Worm (Caenorhabditis elegans) whole organism, L2 larva: ENCODE results near the gene sms-1.

Experiments
- C34F6.9 ChIP-seq: fragments of 150-350 bp; optimal IDR thresholded peaks from 2 replicates; lab custom pipeline; 2014; ENCODE audit warnings: missing biosample characterization, missing genetic modification characterization
- F13H6.1 ChIP-seq: sonication (generic microtip); optimal IDR thresholded peaks from 2 replicates; lab custom pipeline; 2016; ENCODE audit warnings: missing genetic modification characterization, missing compliant biosample characterization
- R02D3.7 ChIP-seq: fragments of 150-350 bp; optimal IDR thresholded peaks from 2 replicates; lab custom pipeline; 2014; ENCODE audit warnings: missing biosample characterization, missing genetic modification characterization
- ZK546.5 ChIP-seq: sonication (generic microtip); optimal IDR thresholded peaks from 2 replicates; lab custom pipeline; 2017; ENCODE audit warnings: missing biosample characterization, missing genetic modification characterization
- alr-1 ChIP-seq: fragments of 150-350 bp; optimal IDR thresholded peaks from 2 replicates; lab custom pipeline; 2014; ENCODE audit warnings: missing biosample characterization, missing genetic modification characterization
- aly-2 ChIP-seq: fragments of 150-350 bp; optimal IDR thresholded peaks from 2 replicates; lab custom pipeline; 2014; ENCODE audit warnings: missing biosample characterization, missing genetic modification characterization
- ama-1 ChIP-seq: fragments of 150-350 bp; optimal IDR thresholded peaks from 2 replicates; lab custom pipeline; 2018; ENCODE audit warnings: inconsistent platforms
- blmp-1 ChIP-seq: sonication (generic microtip); optimal IDR thresholded peaks from 2 replicates; lab custom pipeline; 2017; ENCODE audit warnings: missing genetic modification characterization, mild to moderate bottlenecking, missing compliant biosample characterization, antibody characterized with exemption, moderate library complexity; ENCODE audit not compliant: insufficient read depth
- ceh-82 ChIP-seq: fragments of 150-350 bp; optimal IDR thresholded peaks from 2 replicates; lab custom pipeline; 2014; ENCODE audit warnings: missing biosample characterization, missing genetic modification characterization
- dmd-4 ChIP-seq: sonication (generic microtip); optimal IDR thresholded peaks from 2 replicates; lab custom pipeline; 2017; ENCODE audit warnings: missing biosample characterization, missing genetic modification characterization
- egl-27 ChIP-seq: sonication (generic microtip); optimal IDR thresholded peaks from 3 replicates; lab custom pipeline; 2017; ENCODE audit warnings: missing biosample characterization, missing genetic modification reagents, missing genetic modification characterization
- elt-1 ChIP-seq: fragments of 150-350 bp; optimal IDR thresholded peaks from 2 replicates; lab custom pipeline; 2014; ENCODE audit warnings: missing biosample characterization, missing genetic modification characterization
- fos-1 ChIP-seq: fragments of 150-350 bp; optimal IDR thresholded peaks from 2 replicates; lab custom pipeline; 2014; ENCODE audit warnings: missing biosample characterization, missing genetic modification characterization
- gmeb-1 ChIP-seq: fragments of 150-350 bp; optimal IDR thresholded peaks from 2 replicates; lab custom pipeline; 2014; ENCODE audit warnings: missing biosample characterization, missing genetic modification characterization
- lin-13 ChIP-seq: fragments of 150-350 bp; optimal IDR thresholded peaks from 2 replicates; lab custom pipeline; 2014; ENCODE audit warnings: missing biosample characterization, missing genetic modification reagents, missing genetic modification characterization
- lin-39 ChIP-seq: fragments of 150-350 bp; optimal IDR thresholded peaks from 2 replicates; lab custom pipeline; 2014; ENCODE audit warnings: missing biosample characterization, missing genetic modification reagents, missing genetic modification characterization
- lsy-2 ChIP-seq, 2 experiments: fragments of 150-350 bp in 1 of 2; sonication (generic microtip) in 1 of 2; optimal IDR thresholded peaks; 2 replicates each; lab custom pipeline; 2014 to 2017; ENCODE audit warnings: missing biosample characterization in 2 of 2, missing genetic modification characterization in 2 of 2
- mab-5 ChIP-seq: fragments of 150-350 bp; optimal IDR thresholded peaks from 2 replicates; lab custom pipeline; 2014; ENCODE audit warnings: missing biosample characterization, missing genetic modification characterization
- mdl-1 ChIP-seq, 2 experiments: fragments of 150-350 bp in 1 of 2; sonication (generic microtip) in 1 of 2; optimal IDR thresholded peaks; 2 replicates each; lab custom pipeline; 2017; ENCODE audit warnings: missing biosample characterization in 2 of 2, missing genetic modification characterization in 2 of 2
- nhr-10 ChIP-seq: sonication (generic microtip); optimal IDR thresholded peaks from 2 replicates; lab custom pipeline; 2017; ENCODE audit warnings: missing biosample characterization, missing genetic modification characterization
- nhr-129 ChIP-seq: fragments of 150-350 bp; optimal IDR thresholded peaks from 2 replicates; lab custom pipeline; 2014; ENCODE audit warnings: missing biosample characterization, missing genetic modification characterization
- nhr-21 ChIP-seq: fragments of 150-350 bp; optimal IDR thresholded peaks from 2 replicates; lab custom pipeline; 2014; ENCODE audit warnings: missing biosample characterization, missing genetic modification characterization
- nhr-237 ChIP-seq: fragments of 150-350 bp; optimal IDR thresholded peaks from 2 replicates; lab custom pipeline; 2014; ENCODE audit warnings: missing biosample characterization, missing genetic modification characterization
- nhr-25 ChIP-seq: fragments of 150-350 bp; sonication (generic microtip); optimal IDR thresholded peaks from 3 replicates; lab custom pipeline; 2014; ENCODE audit warnings: missing biosample characterization, missing genetic modification characterization
- nhr-6 ChIP-seq: fragments of 150-350 bp; optimal IDR thresholded peaks from 2 replicates; lab custom pipeline; 2014; ENCODE audit warnings: missing biosample characterization, missing genetic modification characterization
- peb-1 ChIP-seq: fragments of 150-350 bp; optimal IDR thresholded peaks from 2 replicates; lab custom pipeline; 2014; ENCODE audit warnings: missing biosample characterization, missing genetic modification characterization
- sem-4 ChIP-seq: fragments of 150-350 bp; optimal IDR thresholded peaks from 2 replicates; lab custom pipeline; 2014; ENCODE audit warnings: missing biosample characterization, missing genetic modification reagents, missing genetic modification characterization
- skn-1 ChIP-seq: sonication (generic microtip); optimal IDR thresholded peaks from 2 replicates; lab custom pipeline; 2017; ENCODE audit warnings: missing biosample characterization, missing genetic modification characterization
- sma-3 ChIP-seq: sonication (generic microtip); optimal IDR thresholded peaks from 2 replicates; lab custom pipeline; 2016; ENCODE audit warnings: missing genetic modification reagents, missing genetic modification characterization, missing compliant biosample characterization
- unc-55 ChIP-seq: fragments of 150-350 bp; sonication (generic microtip); optimal IDR thresholded peaks from 3 replicates; lab custom pipeline; 2014; ENCODE audit warnings: missing biosample characterization, missing genetic modification reagents, missing genetic modification characterization
- zag-1 ChIP-seq: fragments of 150-350 bp; optimal IDR thresholded peaks from 2 replicates; lab custom pipeline; 2014; ENCODE audit warnings: missing biosample characterization, missing genetic modification characterization
- ztf-1 ChIP-seq: fragments of 200-800 bp; sonication (Bioruptor generic); conservative IDR thresholded peaks from 2 replicates; pipeline ENCODE4 v1.3.6; 2022; ENCODE audit warnings: missing genetic modification characterization, missing compliant biosample characterization
- ztf-11 ChIP-seq: sonication (generic microtip); optimal IDR thresholded peaks from 2 replicates; lab custom pipeline; 2017; ENCODE audit warnings: missing biosample characterization, missing genetic modification characterization
- ztf-4 ChIP-seq: fragments of 150-350 bp; optimal IDR thresholded peaks from 2 replicates; lab custom pipeline; 2014; ENCODE audit warnings: missing biosample characterization, missing genetic modification characterization

sms-1 gene

ce11 chrIV:11461335-11461734, 36.6 kb downstream of the sms-1 start:
- TF ChIP-seq nhr-21 (tag; lab: Kevin White, UChicago) (no peak), ztf-11 (tag; lab: Kevin White, UChicago) (no peak), nhr-10 (tag; lab: Kevin White, UChicago) (no peak), fos-1 (tag; lab: Kevin White, UChicago) (no peak), egl-27 (no peak), gmeb-1 (tag; lab: Kevin White, UChicago) (no peak), blmp-1 (no peak), alr-1 (no peak), peb-1 (tag; lab: Kevin White, UChicago) (no peak)

- TF ChIP-seq nhr-6 (tag; lab: Kevin White, UChicago) (no peak), nhr-237 (tag; lab: Kevin White, UChicago) (no peak), aly-2 (tag; lab: Kevin White, UChicago) (no peak), dmd-4 (no peak), lin-13 (GFP tag; lab: Kevin White, UChicago) (no peak), ceh-82 (tag; lab: Kevin White, UChicago) (no peak), peb-1 (tag; lab: Kevin White, UChicago) (no peak), sem-4 (no peak), elt-1 (no peak), R02D3.7 (no peak), mdl-1 (tag; optimal IDR thresholded peaks at IDR 0.05; lab: Kevin White, UChicago) (no peak), skn-1 (tag; lab: Kevin White, UChicago) (no peak), ztf-4 (no peak), nhr-25 (tag; lab: Kevin White, UChicago) (no peak), mab-5 (tag; lab: Kevin White, UChicago) (no peak), C34F6.9 (tag; lab: Kevin White, UChicago) (no peak), alr-1 (no peak)
- TF ChIP-seq, all 48 proteins: peak for 0
Measured at ce11 chrIV:11459684-11460083, 38.3 kb downstream of the sms-1 start, which contains the start of gene npr-3. Gene npr-3, plus strand, starts transcription at chrIV:11459984.

ce11 chrIV:11458700-11459263, 39.2 kb downstream of the sms-1 start:
- TF ChIP-seq ama-1 (lab: Kevin White, UChicago) (no peak), ZK546.5 (tag; lab: Kevin White, UChicago) (no peak), lin-39 (tag; lab: Kevin White, UChicago) (no peak), F13H6.1 (no peak)

ce11 chrIV:11455824-11456223, 42.1 kb downstream of the sms-1 start:
- no peak for TF ChIP-seq gmeb-1 (tag; lab: Kevin White, UChicago)
- no peak for TF ChIP-seq lsy-2 (tag; optimal IDR thresholded peaks at IDR 0.05; lab: Kevin White, UChicago)
- no peak for TF ChIP-seq F13H6.1
- TF ChIP-seq nhr-6 (tag; lab: Kevin White, UChicago), result no peak
- no peak for TF ChIP-seq sma-3 (GFP tag; lab: Kevin White, UChicago)
- no peak for TF ChIP-seq lin-13 (GFP tag; lab: Kevin White, UChicago)
- TF ChIP-seq sem-4, result no peak
- no peak for TF ChIP-seq lin-39 (tag; lab: Kevin White, UChicago)
- no peak for TF ChIP-seq C34F6.9 (tag; lab: Kevin White, UChicago)

- no peak for TF ChIP-seq ztf-1 (GFP tag; lab: Robert Waterston, UW)
- peak; percentile 66 for TF ChIP-seq mab-5 (tag; lab: Kevin White, UChicago)
- TF ChIP-seq zag-1, result no peak
- peak; percentile 37 for TF ChIP-seq unc-55 (GFP tag; lab: Kevin White, UChicago)
Measured at ce11 chrIV:11452928-11453327, 45.0 kb downstream of the sms-1 start.

- no peak for TF ChIP-seq ztf-4
- TF ChIP-seq nhr-129 (tag; lab: Kevin White, UChicago), result peak; percentile 40
Measured at ce11 chrIV:11438255-11438654, 59.7 kb downstream of the sms-1 start.
